Fruit fly (Drosophila melanogaster) whole organism, embryonic: ENCODE measurements around the gene CG3690.

Experiments
- CG11560 ChIP-seq: fragments of 200-800 bp; sonication (Bioruptor generic); IDR thresholded peaks from 3 replicates; pipeline ENCODE4 v1.3.6; 2022; ENCODE audit warnings: missing biosample characterization, missing genetic modification characterization
- CG12155 ChIP-seq: fragments of 200-800 bp; sonication (Bioruptor generic); optimal IDR thresholded peaks from 3 replicates; lab custom pipeline; 2016; ENCODE audit warnings: missing biosample characterization, missing genetic modification characterization
- CG12299 ChIP-seq: fragments of 200-800 bp; sonication (Bioruptor generic); optimal IDR thresholded peaks from 2 replicates; lab custom pipeline; 2018; ENCODE audit warnings: missing biosample characterization, mild to moderate bottlenecking, missing genetic modification characterization
- CG16779 ChIP-seq: fragments of 200-800 bp; sonication (Bioruptor generic); IDR thresholded peaks from 2 replicates; pipeline ENCODE4 v1.3.6; 2022; ENCODE audit warnings: missing biosample characterization, missing genetic modification characterization
- CG17361 ChIP-seq: fragments of 200-800 bp; sonication (Bioruptor generic); IDR thresholded peaks from 3 replicates; pipeline ENCODE4 v1.3.6; 2022; ENCODE audit warnings: missing biosample characterization, missing genetic modification characterization
- CG17568 ChIP-seq: fragments of 200-800 bp; sonication (Bioruptor generic); optimal IDR thresholded peaks from 2 replicates; lab custom pipeline; 2018; ENCODE audit warnings: missing biosample characterization, mild to moderate bottlenecking, missing genetic modification characterization, moderate library complexity
- CG18599 ChIP-seq: fragments of 200-800 bp; sonication (Bioruptor generic); optimal IDR thresholded peaks from 3 replicates; lab custom pipeline; 2017; ENCODE audit warnings: missing biosample characterization, missing genetic modification characterization, mild to moderate bottlenecking, moderate library complexity, missing genetic modification reagents
- CG2889 ChIP-seq: fragments of 200-800 bp; sonication (Bioruptor generic); IDR thresholded peaks from 3 replicates; pipeline ENCODE4 v1.3.6; 2022; ENCODE audit warnings: missing biosample characterization, missing genetic modification characterization
- CG30403 ChIP-seq: fragments of 200-800 bp; sonication (Bioruptor generic); optimal IDR thresholded peaks from 3 replicates; lab custom pipeline; 2016; ENCODE audit warnings: missing biosample characterization, missing genetic modification characterization
- CG31388 ChIP-seq: fragments of 200-800 bp; sonication (Bioruptor generic); optimal IDR thresholded peaks from 2 replicates; lab custom pipeline; 2016; ENCODE audit warnings: missing biosample characterization, missing genetic modification characterization
- CG34422 ChIP-seq: fragments of 200-800 bp; sonication (Bioruptor generic); IDR thresholded peaks from 3 replicates; pipeline ENCODE4 v1.3.6; 2022; ENCODE audit warnings: missing biosample characterization, missing genetic modification characterization
- CG4360 ChIP-seq: fragments of 200-800 bp; sonication (Bioruptor generic); IDR thresholded peaks from 2 replicates; pipeline ENCODE4 v1.3.6; 2022; ENCODE audit warnings: missing biosample characterization, missing genetic modification characterization
- CG4854 ChIP-seq: fragments of 200-800 bp; sonication (Bioruptor generic); optimal IDR thresholded peaks from 2 replicates; lab custom pipeline; 2016; ENCODE audit warnings: missing biosample characterization, missing genetic modification characterization, inconsistent platforms
- CG6254 ChIP-seq: fragments of 200-800 bp; sonication (Bioruptor generic); optimal IDR thresholded peaks from 3 replicates; lab custom pipeline; 2017; ENCODE audit warnings: mild to moderate bottlenecking, missing biosample characterization, missing genetic modification reagents, missing genetic modification characterization
- CG6683 ChIP-seq: fragments of 200-800 bp; sonication (Bioruptor generic); optimal IDR thresholded peaks from 2 replicates; lab custom pipeline; 2017; ENCODE audit warnings: missing biosample characterization, mild to moderate bottlenecking, missing genetic modification characterization, missing genetic modification reagents
- CG7963 ChIP-seq: fragments of 200-800 bp; sonication (Bioruptor generic); IDR thresholded peaks from 3 replicates; pipeline ENCODE4 v1.3.6; 2022; ENCODE audit warnings: missing biosample characterization, missing genetic modification characterization; ENCODE audit not compliant: partially characterized antibody
- CG8281 ChIP-seq: fragments of 200-800 bp; sonication (Bioruptor generic); optimal IDR thresholded peaks from 2 replicates; lab custom pipeline; 2018; ENCODE audit warnings: missing biosample characterization, mild to moderate bottlenecking, missing genetic modification characterization, moderate library complexity
- CG8765 ChIP-seq: fragments of 200-800 bp; sonication (Bioruptor generic); IDR thresholded peaks from 2 replicates; pipeline ENCODE4 v1.3.6; 2022; ENCODE audit warnings: missing biosample characterization, missing genetic modification characterization
- CG8944 ChIP-seq: fragments of 200-800 bp; sonication (Bioruptor generic); optimal IDR thresholded peaks from 3 replicates; lab custom pipeline; 2016; ENCODE audit warnings: missing biosample characterization, missing genetic modification characterization
- CrebB ChIP-seq: fragments of 200-800 bp; sonication (Bioruptor generic); optimal IDR thresholded peaks from 3 replicates; lab custom pipeline; 2018; ENCODE audit warnings: missing biosample characterization, mild to moderate bottlenecking, missing genetic modification characterization
- Dad ChIP-seq: fragments of 200-800 bp; sonication (Bioruptor generic); optimal IDR thresholded peaks from 3 replicates; lab custom pipeline; 2016; ENCODE audit warnings: missing biosample characterization, missing genetic modification characterization
- Ets65A ChIP-seq: fragments of 200-800 bp; sonication (Bioruptor generic); peaks from one replicate; lab custom pipeline; 2016; ENCODE audit warnings: missing biosample characterization, missing genetic modification characterization
- H2.0 ChIP-seq: fragments of 200-800 bp; sonication (Bioruptor generic); IDR thresholded peaks from 2 replicates; pipeline ENCODE4 v1.3.6; 2022; ENCODE audit warnings: missing biosample characterization, missing genetic modification characterization
- HLH54F ChIP-seq: fragments of 200-800 bp; sonication (Bioruptor generic); optimal IDR thresholded peaks from 3 replicates; lab custom pipeline; 2016; ENCODE audit warnings: missing biosample characterization, missing genetic modification characterization
- HmgD ChIP-seq: fragments of 200-800 bp; sonication (Bioruptor generic); optimal IDR thresholded peaks from 3 replicates; lab custom pipeline; 2016; ENCODE audit warnings: missing biosample characterization, missing genetic modification characterization
- NK7.1 ChIP-seq: fragments of 200-800 bp; sonication (Bioruptor generic); optimal IDR thresholded peaks from 3 replicates; lab custom pipeline; 2016; ENCODE audit warnings: missing biosample characterization, missing genetic modification characterization
- Neu2 ChIP-seq: fragments of 200-800 bp; sonication (Bioruptor generic); optimal IDR thresholded peaks from 3 replicates; lab custom pipeline; 2016; ENCODE audit warnings: missing biosample characterization, missing genetic modification characterization, borderline replicate concordance
- Pdp1 ChIP-seq, 2 experiments: fragments of 200-800 bp; sonication (Bioruptor generic); optimal IDR thresholded peaks; 3 replicates each; lab custom pipeline; 2016; ENCODE audit warnings: missing biosample characterization in 2 of 2, missing genetic modification characterization in 2 of 2, mild to moderate bottlenecking in 1 of 2, moderate library complexity in 1 of 2
- Ravus ChIP-seq: fragments of 200-800 bp; sonication (Bioruptor generic); IDR thresholded peaks from 2 replicates; pipeline ENCODE4 v1.3.6; 2022; ENCODE audit warnings: missing biosample characterization, missing genetic modification characterization
- Side ChIP-seq: fragments of 200-800 bp; sonication (Bioruptor generic); optimal IDR thresholded peaks from 2 replicates; lab custom pipeline; 2016; ENCODE audit warnings: missing biosample characterization, missing genetic modification characterization
- Sry-β ChIP-seq: fragments of 200-800 bp; sonication (Bioruptor generic); optimal IDR thresholded peaks from 2 replicates; lab custom pipeline; 2018; ENCODE audit warnings: missing biosample characterization, mild to moderate bottlenecking, missing genetic modification characterization, moderate library complexity
- Tbp ChIP-seq: fragments of >200 bp; optimal IDR thresholded peaks from 2 replicates; lab custom pipeline; 2018; ENCODE audit warnings: missing biosample characterization, missing genetic modification characterization
- Xrp1 ChIP-seq: fragments of 200-800 bp; sonication (Bioruptor generic); IDR thresholded peaks from 2 replicates; pipeline ENCODE4 v1.3.6; 2022; ENCODE audit warnings: missing biosample characterization, missing genetic modification characterization
- crol ChIP-seq: fragments of 200-800 bp; sonication (Bioruptor generic); IDR thresholded peaks from 2 replicates; pipeline ENCODE4 v1.3.6; 2022; ENCODE audit warnings: missing biosample characterization, missing genetic modification characterization
- dm ChIP-seq: fragments of 200-800 bp; sonication (Bioruptor generic); optimal IDR thresholded peaks from 3 replicates; lab custom pipeline; 2016; ENCODE audit warnings: missing biosample characterization, missing genetic modification characterization
- fd64A ChIP-seq: fragments of 200-800 bp; sonication (Bioruptor generic); optimal IDR thresholded peaks from 3 replicates; lab custom pipeline; 2018; ENCODE audit warnings: missing biosample characterization, mild to moderate bottlenecking, missing genetic modification characterization
- gfzf ChIP-seq: fragments of 200-800 bp; sonication (Bioruptor generic); optimal IDR thresholded peaks from 2 replicates; lab custom pipeline; 2016; ENCODE audit warnings: missing biosample characterization, mild to moderate bottlenecking, missing genetic modification characterization, moderate library complexity
- ham ChIP-seq: fragments of 200-800 bp; sonication (Bioruptor generic); IDR thresholded peaks from 2 replicates; pipeline ENCODE4 v1.3.6; 2022; ENCODE audit warnings: missing biosample characterization, missing genetic modification characterization
- knrl ChIP-seq: fragments of 200-800 bp; sonication (Bioruptor generic); IDR thresholded peaks from 3 replicates; pipeline ENCODE4 v1.3.6; 2022; ENCODE audit warnings: missing biosample characterization, missing genetic modification characterization; ENCODE audit not compliant: partially characterized antibody
- nerfin-2 ChIP-seq: fragments of 200-800 bp; sonication (Bioruptor generic); IDR thresholded peaks from 2 replicates; pipeline ENCODE4 v1.3.6; 2022; ENCODE audit warnings: missing biosample characterization, missing genetic modification characterization; ENCODE audit not compliant: partially characterized antibody
- p53 ChIP-seq: fragments of 200-800 bp; sonication (Bioruptor generic); optimal IDR thresholded peaks from 2 replicates; lab custom pipeline; 2016; ENCODE audit warnings: missing biosample characterization, missing genetic modification characterization
- pb ChIP-seq: fragments of 200-800 bp; sonication (Bioruptor generic); optimal IDR thresholded peaks from 3 replicates; lab custom pipeline; 2016; ENCODE audit warnings: missing biosample characterization, missing genetic modification characterization
- phol ChIP-seq: fragments of 200-800 bp; sonication (Bioruptor generic); optimal IDR thresholded peaks from 3 replicates; lab custom pipeline; 2018; ENCODE audit warnings: missing biosample characterization, mild to moderate bottlenecking, missing genetic modification characterization, moderate library complexity
- psq ChIP-seq: fragments of 200-800 bp; sonication (Bioruptor generic); optimal IDR thresholded peaks from 2 replicates; lab custom pipeline; 2017; ENCODE audit warnings: missing biosample characterization, missing genetic modification characterization
- ranshi ChIP-seq: fragments of 200-800 bp; sonication (Bioruptor generic); IDR thresholded peaks from 2 replicates; pipeline ENCODE4 v1.3.6; 2022; ENCODE audit warnings: missing biosample characterization, missing genetic modification characterization
- ssp ChIP-seq: fragments of 200-800 bp; sonication (Bioruptor generic); IDR thresholded peaks from 2 replicates; pipeline ENCODE4 v1.3.6; 2022; ENCODE audit warnings: missing biosample characterization, missing genetic modification characterization
- stc ChIP-seq: fragments of 200-800 bp; sonication (Bioruptor generic); IDR thresholded peaks from 2 replicates; pipeline ENCODE4 v1.3.6; 2022; ENCODE audit warnings: missing biosample characterization, missing genetic modification characterization
- tgo ChIP-seq: fragments of 200-800 bp; sonication (Bioruptor generic); IDR thresholded peaks from 3 replicates; pipeline ENCODE4 v1.3.6; 2022; ENCODE audit warnings: missing biosample characterization, missing genetic modification characterization
- tx ChIP-seq: fragments of 200-800 bp; sonication (Bioruptor generic); optimal IDR thresholded peaks from 2 replicates; lab custom pipeline; 2016; ENCODE audit warnings: missing biosample characterization, missing genetic modification characterization
- usp ChIP-seq: fragments of >200 bp; optimal IDR thresholded peaks from 2 replicates; lab custom pipeline; 2017; ENCODE audit warnings: missing biosample characterization, missing genetic modification characterization
- yki ChIP-seq: fragments of >200 bp; optimal IDR thresholded peaks from 3 replicates; lab custom pipeline; 2018
- zf30C ChIP-seq: fragments of 200-800 bp; sonication (Bioruptor generic); optimal IDR thresholded peaks from 3 replicates; lab custom pipeline; 2018; ENCODE audit warnings: missing biosample characterization, mild to moderate bottlenecking, missing genetic modification characterization

Gene CG3690

dm6 chrX:955873-956272 is 4.2 kb upstream of the CG3690 start (continued):
- peak; percentile 81 for TF ChIP-seq CG18599 (GFP tag; lab: Kevin White, UChicago)
- no peak for TF ChIP-seq CG2889 (GFP tag; lab: Robert Waterston, UW)
- TF ChIP-seq ranshi: peak; percentile 59
- no peak for TF ChIP-seq CG7963
- TF ChIP-seq CG8765 (GFP tag; lab: Robert Waterston, UW): no peak
- no peak for TF ChIP-seq yki (lab: Kevin White, UChicago)
- no peak for TF ChIP-seq Sry-β (GFP tag; lab: Kevin White, UChicago)
- no peak for TF ChIP-seq usp
- no peak for TF ChIP-seq CG16779 (GFP tag; lab: Robert Waterston, UW)
- TF ChIP-seq fd64A (GFP tag; lab: Kevin White, UChicago): no peak
- no peak for TF ChIP-seq CG6254 (GFP tag; lab: Kevin White, UChicago)
- peak; percentile 62 for TF ChIP-seq pb (GFP tag; lab: Kevin White, UChicago)
- TF ChIP-seq Ravus (GFP tag; lab: Robert Waterston, UW): no peak; the same call in 1 of the 2 replicates
- TF ChIP-seq CG4360 (GFP tag; lab: Robert Waterston, UW): peak; percentile 45; the same call in 1 of the 2 replicates
- TF ChIP-seq CG12155 (GFP tag; lab: Kevin White, UChicago): no peak
- peak; percentile 37 for TF ChIP-seq tx (GFP tag; lab: Kevin White, UChicago)
- TF ChIP-seq CG31388 (GFP tag; lab: Kevin White, UChicago): no peak
- peak; percentile 55; the same call in 2 of the 3 replicates for TF ChIP-seq tgo (GFP tag; lab: Robert Waterston, UW)
- peak; percentile 29 for TF ChIP-seq HLH54F (GFP tag; lab: Kevin White, UChicago)
- peak; percentile 0 for TF ChIP-seq CrebB (tag; lab: Kevin White, UChicago)
- no peak for TF ChIP-seq CG17568 (GFP tag; lab: Kevin White, UChicago)
- TF ChIP-seq ssp (GFP tag; lab: Robert Waterston, UW): peak; percentile 34; the same call in 1 of the 2 replicates
- TF ChIP-seq knrl (GFP tag; lab: Robert Waterston, UW): no peak
- peak; percentile 8 for TF ChIP-seq CG12299
- no peak for TF ChIP-seq Neu2 (GFP tag; lab: Kevin White, UChicago)
- no peak for TF ChIP-seq zf30C
- no peak for TF ChIP-seq gfzf (GFP tag; lab: Kevin White, UChicago)
- TF ChIP-seq p53 (GFP tag; lab: Kevin White, UChicago): no peak
- peak; percentile 55 for TF ChIP-seq CG8944
- peak in 1 of 2 experiments; percentile 59 for TF ChIP-seq Pdp1 (GFP tag; optimal IDR thresholded peaks at IDR 0.05; lab: Kevin White, UChicago)
- no peak for TF ChIP-seq CG4854 (GFP tag; lab: Kevin White, UChicago)
- TF ChIP-seq ham (GFP tag; lab: Robert Waterston, UW): no peak
- 0 out of 3 replicates have a peak, but pooled peaks have one; percentile 46 for TF ChIP-seq CG11560
- TF ChIP-seq CG17361: peak; percentile 53; the same call in 1 of the 3 replicates
- peak; percentile 62 for TF ChIP-seq phol (tag; lab: Kevin White, UChicago)
- TF ChIP-seq Tbp (GFP tag; lab: Kevin White, UChicago): no peak
- TF ChIP-seq CG6683 (GFP tag; lab: Kevin White, UChicago): peak; percentile 35
- TF ChIP-seq CG30403: peak; percentile 45
- peak; percentile 3 for TF ChIP-seq Dad (GFP tag; lab: Kevin White, UChicago)
- TF ChIP-seq NK7.1 (GFP tag; lab: Kevin White, UChicago): peak; percentile 22
- TF ChIP-seq Side: peak; percentile 16
- TF ChIP-seq CG34422 (GFP tag; lab: Robert Waterston, UW): peak; percentile 61; the same call in 2 of the 3 replicates
- TF ChIP-seq CG8281 (tag; lab: Kevin White, UChicago): peak; percentile 12
- TF ChIP-seq Xrp1: peak; percentile 54; the same call in 1 of the 2 replicates
- no peak for TF ChIP-seq nerfin-2 (GFP tag; lab: Robert Waterston, UW)
- peak; percentile 93 for TF ChIP-seq Ets65A (GFP tag; lab: Kevin White, UChicago)
- TF ChIP-seq psq (GFP tag; lab: Kevin White, UChicago): no peak
- TF ChIP-seq H2.0 (GFP tag; lab: Robert Waterston, UW): 0 out of 2 replicates have a peak, but pooled peaks have one; percentile 38
- TF ChIP-seq dm (GFP tag; lab: Kevin White, UChicago): no peak
- TF ChIP-seq stc (GFP tag; lab: Robert Waterston, UW): peak; percentile 65; the same call in 1 of the 2 replicates
- TF ChIP-seq HmgD (GFP tag; lab: Kevin White, UChicago): peak; percentile 17
- TF ChIP-seq crol (GFP tag; lab: Robert Waterston, UW): 0 out of 2 replicates have a peak, but pooled peaks have one; percentile 3
